Fruit fly (Drosophila melanogaster): ENCODE data around the gene CG10561.

The CG10561 gene

dm6 chr2L:19093868-19094267 is 20.3 kb upstream of the CG10561 start (continued):
- TF ChIP-seq Optix (GFP tag; IDR thresholded peaks at IDR 0.05) (no peak), Camta (GFP tag; optimal IDR thresholded peaks at IDR 0.05) (no peak), CG13894 (tag; optimal IDR thresholded peaks at IDR 0.05) (peak; percentile 13), Dip3 (GFP tag; optimal IDR thresholded peaks at IDR 0.05) (no peak), CG2129 (GFP tag; IDR thresholded peaks at IDR 0.05; ENCODE audit: partially characterized antibody) (no peak), CG12219 (GFP tag; optimal IDR thresholded peaks at IDR 0.05) (no peak), B-H1 (GFP tag; IDR thresholded peaks at IDR 0.05) (no peak), Rfx (GFP tag; IDR thresholded peaks at IDR 0.05) (no peak), en (GFP tag; optimal IDR thresholded peaks at IDR 0.05) (no peak), CG12236 (GFP tag; optimal IDR thresholded peaks at IDR 0.05) (no peak), Mrtf (GFP tag; IDR thresholded peaks at IDR 0.05) (0 out of 3 replicates have a peak, but pooled peaks have one; percentile 13), Ravus (GFP tag; IDR thresholded peaks at IDR 0.05) (no peak), tx (GFP tag; optimal IDR thresholded peaks at IDR 0.05) (no peak), Deaf1 (tag; optimal IDR thresholded peaks at IDR 0.05) (peak; percentile 40), CG6791 (GFP tag; IDR thresholded peaks at IDR 0.05; ENCODE audit: partially characterized antibody) (no peak), CG32772 (GFP tag; IDR thresholded peaks at IDR 0.05) (no peak), seq (GFP tag; IDR thresholded peaks at IDR 0.05) (peak; percentile 42; the same call in 1 of the 2 replicates), amos (GFP tag; IDR thresholded peaks at IDR 0.05; ENCODE audit: partially characterized antibody) (no peak), CG11504 (tag; optimal IDR thresholded peaks at IDR 0.05) (no peak), row (GFP tag; IDR thresholded peaks at IDR 0.05) (no peak), Stat92E (GFP tag; optimal IDR thresholded peaks at IDR 0.05) (no peak), Hr78 (GFP tag; optimal IDR thresholded peaks at IDR 0.05) (no peak), crol (GFP tag; IDR thresholded peaks at IDR 0.05) (0 out of 2 replicates have a peak, but pooled peaks have one; percentile 8), unc-4 (GFP tag; IDR thresholded peaks at IDR 0.05; ENCODE audit: partially characterized antibody) (no peak), CG17361 (GFP tag; IDR thresholded peaks at IDR 0.05) (no peak), CG17385 (GFP tag; optimal IDR thresholded peaks at IDR 0.05) (no peak)

dm6 chr2L:19096361-19096760 is 17.8 kb upstream of the CG10561 start:
- no peak for TF ChIP-seq gt (GFP tag; IDR thresholded peaks at IDR 0.05)
- TF ChIP-seq Mad (GFP tag; optimal IDR thresholded peaks at IDR 0.05), result no peak
- 0 out of 2 replicates have a peak, but pooled peaks have one; percentile 56 for TF ChIP-seq Lim3 (GFP tag; IDR thresholded peaks at IDR 0.05)
- no peak for TF ChIP-seq grau (tag; optimal IDR thresholded peaks at IDR 0.05)
- TF ChIP-seq kni (GFP tag; optimal IDR thresholded peaks at IDR 0.05), result peak; percentile 19
- TF ChIP-seq CrebB (tag; optimal IDR thresholded peaks at IDR 0.05), result no peak
- no peak for TF ChIP-seq GATAe (GFP tag; conservative IDR thresholded peaks at IDR 0.05)
- TF ChIP-seq lab (GFP tag; optimal IDR thresholded peaks at IDR 0.05), result no peak
- TF ChIP-seq CG12071 (GFP tag; optimal IDR thresholded peaks at IDR 0.05), result no peak
- TF ChIP-seq sd (tag; optimal IDR thresholded peaks at IDR 0.05), result peak; percentile 62
- TF ChIP-seq sens (GFP tag), result peak; percentile 80
- TF ChIP-seq CG14050 (GFP tag; IDR thresholded peaks at IDR 0.05), result no peak
- TF ChIP-seq caup (GFP tag; optimal IDR thresholded peaks at IDR 0.05; ENCODE audit: severe bottlenecking), result no peak
- TF ChIP-seq ken (GFP tag; IDR thresholded peaks at IDR 0.05), result no peak
- TF ChIP-seq CG10543 (GFP tag; optimal IDR thresholded peaks at IDR 0.05), result no peak
- TF ChIP-seq CG13624 (GFP tag; optimal IDR thresholded peaks at IDR 0.05), result no peak
- TF ChIP-seq Sox102F (GFP tag; optimal IDR thresholded peaks at IDR 0.05), result no peak
- TF ChIP-seq Hmr (GFP tag; optimal IDR thresholded peaks at IDR 0.05), result no peak
- TF ChIP-seq CG6791 (GFP tag; IDR thresholded peaks at IDR 0.05; ENCODE audit: partially characterized antibody), result no peak
- TF ChIP-seq ara (GFP tag; IDR thresholded peaks at IDR 0.05), result no peak
- TF ChIP-seq CG14860 (GFP tag; IDR thresholded peaks at IDR 0.05; ENCODE audit: partially characterized antibody), result no peak
- TF ChIP-seq CG2712 (tag; optimal IDR thresholded peaks at IDR 0.05), result no peak
- peak; percentile 20 for TF ChIP-seq CG12769 (tag; optimal IDR thresholded peaks at IDR 0.05)
- peak; percentile 8 for TF ChIP-seq CG15601 (tag; optimal IDR thresholded peaks at IDR 0.05)
- TF ChIP-seq tgo (GFP tag; IDR thresholded peaks at IDR 0.05), result no peak
- TF ChIP-seq CG10274 (GFP tag; optimal IDR thresholded peaks at IDR 0.05), result no peak

Data from whole organism, embryonic.